Worm (Caenorhabditis elegans) whole organism, L4 larva: ENCODE results near the gene mlt-4.

ENCODE experiments used
- R02D3.7 ChIP-seq: fragments of 150-350 bp; sonication (generic microtip); optimal IDR thresholded peaks from 3 replicates; lab custom pipeline; 2014; ENCODE audit warnings: missing biosample characterization, missing genetic modification characterization
- ZK546.5 ChIP-seq, 2 experiments: sonication (generic microtip); optimal IDR thresholded peaks; 2 replicates each; lab custom pipeline; 2017; ENCODE audit warnings: missing biosample characterization in 2 of 2, missing genetic modification characterization in 2 of 2
- mxl-3 ChIP-seq: fragments of 200-800 bp; sonication (Bioruptor generic); optimal IDR thresholded peaks from 2 replicates; lab custom pipeline; 2018; ENCODE audit warnings: mild to moderate bottlenecking, missing genetic modification characterization, missing compliant biosample characterization
- nhr-76 ChIP-seq: fragments of 150-350 bp; optimal IDR thresholded peaks from 2 replicates; lab custom pipeline; 2014; ENCODE audit warnings: missing biosample characterization, missing genetic modification characterization

DNA sequence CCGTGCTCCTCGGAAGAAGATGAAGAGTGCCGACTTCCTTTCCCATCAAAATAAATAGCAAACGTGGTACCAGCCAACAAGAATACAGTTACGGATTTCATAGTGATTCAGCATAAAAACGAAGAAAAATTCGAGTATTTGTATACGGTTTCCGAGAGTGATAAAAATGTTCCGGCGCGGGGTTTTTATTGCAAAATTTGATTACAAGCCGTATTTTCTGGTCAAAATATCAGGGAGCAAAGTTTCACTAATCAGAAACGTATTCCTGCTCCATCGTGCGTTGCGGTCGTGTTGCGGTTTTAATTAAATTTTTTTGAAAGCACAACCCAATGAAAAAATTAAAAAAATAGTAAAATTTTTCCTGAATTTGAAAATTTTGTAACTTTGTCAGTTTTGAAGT lies 5.2 kb upstream of the mlt-4 start, which contains the start of gene clec-261:
- TF ChIP-seq ZK546.5 (tag; optimal IDR thresholded peaks at IDR 0.05; lab: Kevin White, UChicago) (no peak), mxl-3 (GFP tag; lab: Kevin White, UChicago) (no peak), R02D3.7 (tag; lab: Kevin White, UChicago) (no peak), nhr-76 (no peak)
